Worm (Caenorhabditis elegans) whole organism, L3 larva: ENCODE measurements around the gene C49G7.12.

Experiments
- R02D3.7 ChIP-seq: fragments of 150-350 bp; optimal IDR thresholded peaks from 2 replicates; lab custom pipeline; 2014; ENCODE audit warnings: missing biosample characterization, missing genetic modification characterization
- ZK546.5 ChIP-seq: sonication (generic microtip); optimal IDR thresholded peaks from 2 replicates; lab custom pipeline; 2017; ENCODE audit warnings: missing biosample characterization, missing genetic modification characterization
- aly-2 ChIP-seq: fragments of 150-350 bp; optimal IDR thresholded peaks from 2 replicates; lab custom pipeline; 2014; ENCODE audit warnings: missing biosample characterization, missing genetic modification characterization
- ama-1 ChIP-seq: fragments of 150-350 bp; optimal IDR thresholded peaks from 2 replicates; lab custom pipeline; 2018
- ceh-82 ChIP-seq: fragments of 150-350 bp; optimal IDR thresholded peaks from 2 replicates; lab custom pipeline; 2014; ENCODE audit warnings: missing biosample characterization, missing genetic modification characterization
- ceh-9 ChIP-seq: sonication (generic microtip); optimal IDR thresholded peaks from 2 replicates; lab custom pipeline; 2018; ENCODE audit warnings: missing biosample characterization, missing genetic modification characterization
- egl-27 ChIP-seq: sonication (generic microtip); optimal IDR thresholded peaks from 4 replicates; lab custom pipeline; 2017; ENCODE audit warnings: missing biosample characterization, missing genetic modification reagents, missing genetic modification characterization
- egl-5 ChIP-seq: fragments of 150-350 bp; optimal IDR thresholded peaks from 2 replicates; lab custom pipeline; 2017; ENCODE audit warnings: missing biosample characterization, missing genetic modification reagents, missing genetic modification characterization, inconsistent platforms
- elt-1 ChIP-seq: fragments of 150-350 bp; optimal IDR thresholded peaks from 2 replicates; lab custom pipeline; 2014; ENCODE audit warnings: missing biosample characterization, missing genetic modification characterization
- elt-2 ChIP-seq: sonication (generic microtip); optimal IDR thresholded peaks from 2 replicates; lab custom pipeline; 2016; ENCODE audit warnings: missing genetic modification reagents, mild to moderate bottlenecking, missing genetic modification characterization, missing compliant biosample characterization
- elt-3 ChIP-seq, 3 experiments: fragments of 150-350 bp in 1 of 3; sonication (generic microtip) in 2 of 3; optimal IDR thresholded peaks; 2 replicates in 2 of 3; 4 replicates in 1 of 3; lab custom pipeline; 2014 to 2017; ENCODE audit warnings: missing biosample characterization in 3 of 3, missing genetic modification characterization in 3 of 3
- fkh-10 ChIP-seq: sonication (generic microtip); optimal IDR thresholded peaks from 2 replicates; lab custom pipeline; 2017; ENCODE audit warnings: missing biosample characterization, missing genetic modification reagents, missing genetic modification characterization
- fos-1 ChIP-seq: fragments of 150-350 bp; optimal IDR thresholded peaks from 2 replicates; lab custom pipeline; 2014; ENCODE audit warnings: missing biosample characterization, missing genetic modification characterization
- hmg-11 ChIP-seq: sonication (generic microtip); optimal IDR thresholded peaks from 2 replicates; lab custom pipeline; 2016; ENCODE audit warnings: missing genetic modification characterization, missing compliant biosample characterization
- jun-1 ChIP-seq: fragments of 150-350 bp; optimal IDR thresholded peaks from 2 replicates; lab custom pipeline; 2014; ENCODE audit warnings: missing biosample characterization, missing genetic modification reagents, missing genetic modification characterization
- lin-15B ChIP-seq: fragments of 150-350 bp; optimal IDR thresholded peaks from 2 replicates; lab custom pipeline; 2014; ENCODE audit warnings: missing biosample characterization, missing genetic modification characterization
- lin-39 ChIP-seq: fragments of 150-350 bp; optimal IDR thresholded peaks from 2 replicates; lab custom pipeline; 2018; ENCODE audit warnings: missing biosample characterization, missing genetic modification reagents, missing genetic modification characterization
- lsy-12 ChIP-seq: sonication (generic microtip); optimal IDR thresholded peaks from 2 replicates; lab custom pipeline; 2016; ENCODE audit warnings: mild to moderate bottlenecking, missing genetic modification characterization, missing compliant biosample characterization
- mdl-1 ChIP-seq: fragments of 150-350 bp; optimal IDR thresholded peaks from 2 replicates; lab custom pipeline; 2014; ENCODE audit warnings: missing biosample characterization, missing genetic modification characterization
- nfya-1 ChIP-seq: sonication (generic microtip); optimal IDR thresholded peaks from 2 replicates; lab custom pipeline; 2017; ENCODE audit warnings: missing genetic modification characterization, mild to moderate bottlenecking, missing compliant biosample characterization, antibody characterized with exemption, moderate library complexity; ENCODE audit not compliant: insufficient read depth
- nhr-11 ChIP-seq: fragments of 150-350 bp; optimal IDR thresholded peaks from 2 replicates; lab custom pipeline; 2014; ENCODE audit warnings: missing biosample characterization, missing genetic modification characterization
- nhr-12 ChIP-seq: fragments of 150-350 bp; optimal IDR thresholded peaks from 2 replicates; lab custom pipeline; 2014; ENCODE audit warnings: missing biosample characterization, missing genetic modification characterization
- nhr-237 ChIP-seq: fragments of 150-350 bp; optimal IDR thresholded peaks from 2 replicates; lab custom pipeline; 2014; ENCODE audit warnings: missing biosample characterization, missing genetic modification characterization
- nhr-25 ChIP-seq: sonication (generic microtip); optimal IDR thresholded peaks from 2 replicates; lab custom pipeline; 2017; ENCODE audit warnings: missing biosample characterization, missing genetic modification characterization
- nhr-43 ChIP-seq: sonication (generic microtip); optimal IDR thresholded peaks from 2 replicates; lab custom pipeline; 2016; ENCODE audit warnings: mild to moderate bottlenecking, missing genetic modification characterization, missing compliant biosample characterization; ENCODE audit not compliant: poor library complexity, severe bottlenecking
- nhr-67 ChIP-seq: fragments of 150-350 bp; optimal IDR thresholded peaks from 2 replicates; lab custom pipeline; 2014; ENCODE audit warnings: missing biosample characterization, missing genetic modification characterization
- nhr-76 ChIP-seq: fragments of 150-350 bp; sonication (generic microtip); optimal IDR thresholded peaks from 5 replicates; lab custom pipeline; 2014; ENCODE audit warnings: missing biosample characterization, missing genetic modification characterization
- nhr-77 ChIP-seq: fragments of 150-350 bp; optimal IDR thresholded peaks from 2 replicates; lab custom pipeline; 2014; ENCODE audit warnings: missing biosample characterization, missing genetic modification characterization
- pha-4 ChIP-seq: fragments of 150-350 bp; optimal IDR thresholded peaks from 2 replicates; lab custom pipeline; 2014; ENCODE audit warnings: missing biosample characterization, missing genetic modification reagents, missing genetic modification characterization
- pqm-1 ChIP-seq: fragments of 150-350 bp; optimal IDR thresholded peaks from 2 replicates; lab custom pipeline; 2017; ENCODE audit warnings: missing biosample characterization, missing genetic modification characterization, inconsistent platforms
- skn-1 ChIP-seq: fragments of 150-350 bp; optimal IDR thresholded peaks from 2 replicates; lab custom pipeline; 2014; ENCODE audit warnings: missing biosample characterization, missing genetic modification characterization
- unc-39 ChIP-seq: sonication (generic microtip); optimal IDR thresholded peaks from 4 replicates; lab custom pipeline; 2017; ENCODE audit warnings: missing biosample characterization, missing genetic modification characterization
- unc-62 ChIP-seq: fragments of 150-350 bp; sonication (generic microtip); optimal IDR thresholded peaks from 4 replicates; lab custom pipeline; 2014; ENCODE audit warnings: missing biosample characterization, missing genetic modification reagents, missing genetic modification characterization
- zag-1 ChIP-seq: fragments of 150-350 bp; optimal IDR thresholded peaks from 2 replicates; lab custom pipeline; 2014; ENCODE audit warnings: missing biosample characterization, missing genetic modification characterization
- ztf-11 ChIP-seq: fragments of 150-350 bp; optimal IDR thresholded peaks from 2 replicates; lab custom pipeline; 2014; ENCODE audit warnings: missing biosample characterization, missing genetic modification characterization
- ztf-4 ChIP-seq: fragments of 150-350 bp; optimal IDR thresholded peaks from 2 replicates; lab custom pipeline; 2014; ENCODE audit warnings: missing biosample characterization, missing genetic modification characterization

Gene C49G7.12

DNA sequence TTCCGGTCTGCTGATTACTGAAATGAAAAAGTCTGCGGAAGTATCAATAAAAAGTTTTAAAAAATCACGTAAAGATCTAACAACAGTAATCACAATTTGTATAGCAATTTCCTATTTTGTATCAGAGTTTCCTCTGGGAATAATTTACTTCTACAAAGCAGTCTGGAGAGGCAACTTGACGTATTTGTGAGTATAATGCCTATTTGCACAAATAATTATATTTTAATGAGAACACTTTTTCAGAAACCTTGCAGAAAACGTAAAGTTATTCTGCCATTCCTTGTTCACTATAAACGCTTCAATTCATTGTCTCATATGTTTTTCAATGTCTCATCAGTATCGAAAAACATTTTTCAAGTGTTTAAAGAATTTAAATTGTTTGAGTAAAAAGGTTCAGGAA is 19.6 kb upstream of the C49G7.12 start:
- TF ChIP-seq elt-2 (no peak), lin-39 (tag; lab: Kevin White, UChicago) (no peak), nhr-67 (no peak), nhr-76 (tag; lab: Kevin White, UChicago) (no peak), jun-1 (tag; lab: Kevin White, UChicago) (no peak), nhr-237 (tag; lab: Kevin White, UChicago) (no peak), lin-15B (tag; lab: Kevin White, UChicago) (no peak), pha-4 (tag; lab: Kevin White, UChicago) (no peak), hmg-11 (tag; lab: Kevin White, UChicago) (no peak), mdl-1 (no peak), nfya-1 (tag; lab: Kevin White, UChicago) (no peak), fos-1 (tag; lab: Kevin White, UChicago) (no peak), nhr-12 (tag; lab: Kevin White, UChicago) (no peak), ztf-11 (no peak), ceh-9 (tag; lab: Kevin White, UChicago) (no peak), elt-3 (tag; optimal IDR thresholded peaks at IDR 0.05; lab: Kevin White, UChicago) (no peak), ceh-82 (tag; lab: Kevin White, UChicago) (no peak), ama-1 (lab: Kevin White, UChicago) (no peak), egl-27 (tag; lab: Kevin White, UChicago) (no peak), zag-1 (tag; lab: Kevin White, UChicago) (no peak)
- TF ChIP-seq, all 47 proteins: peak for 0

DNA sequence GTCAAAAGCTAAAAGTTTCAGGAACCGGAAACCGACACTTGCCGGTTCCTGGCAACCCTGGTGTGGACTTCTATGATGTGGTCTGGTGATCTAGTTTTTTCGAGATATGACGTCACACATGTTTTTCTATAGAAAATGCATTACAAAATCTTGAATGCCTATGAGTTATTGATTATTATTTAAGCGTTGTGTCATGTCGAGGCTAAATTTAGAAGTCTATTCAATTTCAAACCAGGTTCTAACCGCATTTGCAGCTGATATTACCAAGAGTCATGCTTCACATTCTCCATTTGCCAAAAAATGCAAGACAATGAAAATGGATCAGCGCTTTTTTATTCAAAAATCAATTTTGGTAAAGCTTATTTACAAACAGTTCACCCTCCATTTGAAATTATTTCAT is 19.0 kb upstream of the C49G7.12 start, which contains the start of gene K09D9.3:
K09D9.3 (plus strand) TSS at position 301 of the 400 bp plus-strand sequence.
- no peak for TF ChIP-seq unc-62 (GFP tag; lab: Kevin White, UChicago)
- no peak for TF ChIP-seq nhr-77 (tag; lab: Kevin White, UChicago)
- TF ChIP-seq R02D3.7 = no peak
- TF ChIP-seq aly-2 (tag; lab: Kevin White, UChicago) = no peak
- TF ChIP-seq ztf-4 (tag; lab: Kevin White, UChicago) = no peak
- no peak for TF ChIP-seq hmg-11 (tag; lab: Kevin White, UChicago)
- no peak for TF ChIP-seq nhr-12 (tag; lab: Kevin White, UChicago)
- TF ChIP-seq unc-39 = no peak
- no peak for TF ChIP-seq nhr-25

DNA sequence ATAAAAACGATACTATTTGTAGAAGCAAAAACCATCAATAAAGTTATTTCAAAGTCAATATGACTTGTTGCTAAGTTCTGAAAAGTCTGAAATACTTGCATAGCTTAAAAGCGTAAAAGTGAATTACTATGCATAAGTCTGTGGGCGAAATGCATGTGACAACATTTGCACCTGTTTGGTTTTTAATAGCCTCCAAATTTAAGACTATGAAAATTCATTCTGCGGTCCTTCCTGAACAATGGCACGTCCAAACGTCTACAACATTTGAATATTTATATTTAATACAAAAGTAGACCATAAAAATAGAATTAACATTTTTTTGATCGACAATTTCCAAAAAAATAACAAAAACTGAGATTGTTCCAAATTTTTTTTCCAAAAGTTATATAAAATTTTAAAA is 16.4 kb upstream of the C49G7.12 start, which contains the start of gene K09D9.14:
K09D9.14 (minus strand) TSS at position 101 of the 400 bp plus-strand sequence.
- TF ChIP-seq ama-1 (lab: Kevin White, UChicago) = no peak
- TF ChIP-seq nhr-237 (tag; lab: Kevin White, UChicago) = no peak
- TF ChIP-seq aly-2 (tag; lab: Kevin White, UChicago) = no peak
- TF ChIP-seq pha-4 (tag; lab: Kevin White, UChicago) = no peak

DNA sequence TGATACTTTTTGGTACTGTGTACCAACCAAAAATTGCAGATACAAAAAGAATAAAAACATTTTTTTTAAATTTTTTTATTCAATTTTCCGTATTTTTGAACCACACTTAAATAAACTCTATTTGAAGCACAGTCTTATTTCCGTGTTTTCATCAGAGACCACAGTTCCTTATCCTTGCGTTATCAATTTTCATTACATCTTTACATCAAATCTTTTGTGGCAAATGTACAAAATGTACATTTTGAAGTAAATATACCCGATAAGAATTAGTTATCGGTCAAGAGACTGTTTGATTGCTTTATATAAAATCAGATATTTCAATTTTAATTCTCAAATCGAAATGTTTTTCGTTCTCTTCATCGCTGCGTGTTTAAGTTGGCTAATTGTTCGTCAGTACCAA is 15.9 kb upstream of the C49G7.12 start, which contains the start of gene cyp-35A3:
cyp-35A3 (plus strand) TSS at position 301 of the 400 bp plus-strand sequence.
- TF ChIP-seq ceh-82 (tag; lab: Kevin White, UChicago) (no peak), lsy-12 (tag; lab: Kevin White, UChicago) (no peak), aly-2 (tag; lab: Kevin White, UChicago) (no peak), lin-15B (tag; lab: Kevin White, UChicago) (no peak), nhr-11 (tag; lab: Kevin White, UChicago) (no peak), egl-27 (tag; lab: Kevin White, UChicago) (no peak), skn-1 (tag; lab: Kevin White, UChicago) (no peak), ZK546.5 (tag; lab: Kevin White, UChicago) (no peak), ama-1 (lab: Kevin White, UChicago) (no peak), nfya-1 (tag; lab: Kevin White, UChicago) (no peak), ceh-9 (tag; lab: Kevin White, UChicago) (no peak), unc-39 (no peak), unc-62 (GFP tag; lab: Kevin White, UChicago) (no peak), fkh-10 (GFP tag; lab: Kevin White, UChicago) (no peak)

DNA sequence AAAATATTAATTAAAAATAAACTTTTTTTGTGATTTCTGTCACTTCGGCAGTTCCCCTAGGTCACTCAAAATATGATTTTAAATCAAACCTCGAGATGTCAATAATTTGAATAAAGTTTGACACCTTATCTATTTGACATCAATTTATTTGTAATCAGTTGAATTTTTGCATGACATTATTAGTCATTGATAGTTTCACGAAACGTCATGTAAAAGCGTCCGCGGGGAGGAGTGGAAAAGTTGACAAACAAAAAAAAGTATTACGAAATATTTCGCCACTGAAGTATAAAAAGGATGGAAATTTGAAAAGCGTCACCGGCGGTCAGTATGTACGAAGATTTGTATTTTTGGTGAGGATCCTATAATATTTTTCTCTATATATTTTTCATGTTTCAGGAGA is 13.4 kb upstream of the C49G7.12 start, which contains the start of gene K09D9.1:
K09D9.1 (plus strand) TSS at position 271 of the 400 bp plus-strand sequence.
- TF ChIP-seq pqm-1 (tag; lab: Kevin White, UChicago) = peak; percentile 81
- TF ChIP-seq R02D3.7 = no peak
- no peak for TF ChIP-seq nhr-43
- TF ChIP-seq mdl-1 = no peak
- peak; percentile 92 for TF ChIP-seq elt-2
- TF ChIP-seq jun-1 (tag; lab: Kevin White, UChicago) = peak; percentile 64
- no peak for TF ChIP-seq lsy-12 (tag; lab: Kevin White, UChicago)
- TF ChIP-seq nhr-237 (tag; lab: Kevin White, UChicago) = no peak
- no peak for TF ChIP-seq elt-1 (tag; lab: Kevin White, UChicago)
- no peak for TF ChIP-seq pha-4 (tag; lab: Kevin White, UChicago)
- TF ChIP-seq egl-5 = no peak
